Fruit fly (Drosophila melanogaster): ENCODE results near the gene CG10747.

dm6 chr2L:20086295-20087096 is 4.7 kb downstream of the CG10747 start:
- peak; percentile 96 for TF ChIP-seq Gug (GFP tag; IDR thresholded peaks at IDR 0.05)
- TF ChIP-seq CG1621 (tag; optimal IDR thresholded peaks at IDR 0.05) = peak; percentile 76
- TF ChIP-seq dsx (GFP tag; optimal IDR thresholded peaks at IDR 0.05; ENCODE audit: poor library complexity, severe bottlenecking) = peak; percentile 55
- peak; percentile 97 for TF ChIP-seq CG15336 (GFP tag; IDR thresholded peaks at IDR 0.05)

Measured in whole organism, prepupa.